Worm (Caenorhabditis elegans): Measurements from ENCODE around the gene K09B3.1.

DNA sequence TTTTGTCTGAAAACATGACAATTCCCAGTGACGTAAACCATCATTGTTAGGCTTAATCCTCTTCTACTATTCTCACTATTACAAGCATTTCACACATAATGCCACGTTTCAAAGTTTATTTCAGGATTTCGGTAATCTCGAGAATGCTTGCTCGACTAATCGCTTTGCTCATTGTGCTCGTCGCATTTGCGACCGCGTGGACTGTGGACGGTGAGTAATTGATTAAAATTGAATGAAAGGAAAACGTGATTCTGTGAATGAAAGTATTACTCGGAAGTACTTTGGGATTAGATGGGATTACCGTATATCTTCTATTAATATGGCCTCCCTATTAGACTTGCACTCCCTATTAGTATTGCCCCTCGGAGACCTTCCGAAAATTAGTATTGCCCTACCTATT, 39.2 kb downstream of the K09B3.1 start:
- no peak for TF ChIP-seq unc-130 (tag; optimal IDR thresholded peaks at IDR 0.05)
- no peak for TF ChIP-seq dpl-1 (GFP tag; optimal IDR thresholded peaks at IDR 0.05)
- no peak for TF ChIP-seq mep-1 (tag; optimal IDR thresholded peaks at IDR 0.05)
- TF ChIP-seq tbx-2 (tag; optimal IDR thresholded peaks at IDR 0.05) = no peak
- no peak for TF ChIP-seq lsy-2 (tag; optimal IDR thresholded peaks at IDR 0.05)
- TF ChIP-seq nhr-76 (tag; optimal IDR thresholded peaks at IDR 0.05) = no peak
- TF ChIP-seq ama-1 (optimal IDR thresholded peaks at IDR 0.05) = no peak
- no peak for TF ChIP-seq ceh-82 (tag; optimal IDR thresholded peaks at IDR 0.05)
- no peak for TF ChIP-seq sup-37 (GFP tag; optimal IDR thresholded peaks at IDR 0.05)
- no peak for TF ChIP-seq zag-1 (tag; optimal IDR thresholded peaks at IDR 0.05)
- no peak for TF ChIP-seq aly-2 (tag; optimal IDR thresholded peaks at IDR 0.05)
- TF ChIP-seq pqm-1 (tag; optimal IDR thresholded peaks at IDR 0.05) = no peak
- no peak for TF ChIP-seq mdl-1 (tag; optimal IDR thresholded peaks at IDR 0.05)
- no peak for TF ChIP-seq lin-35 (GFP tag; optimal IDR thresholded peaks at IDR 0.05)

All from whole organism, L1 larva.